Fruit fly (Drosophila melanogaster) Kc167 (cell line): ENCODE results near the gene Amt.

Experiments used
- Myc ChIP-seq: fragments of >200 bp; optimal IDR thresholded peaks from 2 replicates; lab custom pipeline; 2017; ENCODE audit warnings: missing external identifiers
- h ChIP-seq: fragments of >200 bp; optimal IDR thresholded peaks from 3 replicates; lab custom pipeline; 2018; ENCODE audit warnings: missing external identifiers
- insv ChIP-seq: fragments of >200 bp; optimal IDR thresholded peaks from 3 replicates; lab custom pipeline; 2018; ENCODE audit warnings: missing external identifiers
- psq ChIP-seq: fragments of >200 bp; optimal IDR thresholded peaks from 2 replicates; lab custom pipeline; 2017; ENCODE audit warnings: missing external identifiers

DNA sequence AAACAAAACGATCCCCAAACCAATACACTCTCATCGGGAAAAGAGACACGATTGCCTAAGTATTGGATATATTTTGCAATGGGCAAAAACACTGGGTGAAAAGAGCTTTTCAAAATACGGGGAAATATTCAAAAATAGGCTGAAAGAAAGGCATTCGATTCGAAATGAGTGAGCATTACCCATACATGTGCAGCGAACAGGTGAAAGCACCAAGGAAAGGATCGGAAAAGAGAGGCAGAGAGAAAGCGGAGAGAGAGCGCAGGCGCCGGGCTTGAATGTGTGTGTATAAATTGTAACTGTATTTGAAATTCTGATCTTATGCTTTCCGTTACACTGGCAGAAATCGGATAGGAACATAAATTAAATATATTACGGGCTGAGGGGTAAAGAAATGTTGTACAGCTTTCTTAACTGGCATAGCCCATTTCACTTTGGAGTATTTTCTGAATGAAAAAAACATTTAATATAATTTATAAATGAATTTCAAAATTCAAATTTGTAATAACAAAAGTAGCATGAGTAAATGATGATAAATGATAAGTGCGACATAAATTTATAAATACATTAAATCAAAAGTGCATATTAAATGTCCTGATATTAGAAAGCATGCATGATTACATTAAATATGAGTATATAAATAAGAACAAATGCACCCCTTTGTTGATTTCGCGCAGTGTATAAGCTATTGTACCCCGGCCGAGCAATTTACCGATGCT, 31.8 kb upstream of the Amt start:
- TF ChIP-seq psq (lab: Kevin White, UChicago) = no peak
- no peak for TF ChIP-seq Myc
- no peak for TF ChIP-seq h (lab: Kevin White, UChicago)
- no peak for TF ChIP-seq insv (lab: Kevin White, UChicago)
